Worm (Caenorhabditis elegans) whole organism, L3 larva: ENCODE measurements around the gene ZK218.11.

Experiments used
- aly-2 ChIP-seq: fragments of 150-350 bp; optimal IDR thresholded peaks from 2 replicates; lab custom pipeline; 2014; ENCODE audit warnings: missing biosample characterization, missing genetic modification characterization
- daf-12 ChIP-seq: fragments of 150-350 bp; optimal IDR thresholded peaks from 2 replicates; lab custom pipeline; 2014; ENCODE audit warnings: missing biosample characterization, missing genetic modification reagents, missing genetic modification characterization
- lin-39 ChIP-seq: fragments of 150-350 bp; optimal IDR thresholded peaks from 2 replicates; lab custom pipeline; 2018; ENCODE audit warnings: missing biosample characterization, missing genetic modification reagents, missing genetic modification characterization
- nhr-67 ChIP-seq: fragments of 150-350 bp; optimal IDR thresholded peaks from 2 replicates; lab custom pipeline; 2014; ENCODE audit warnings: missing biosample characterization, missing genetic modification characterization
- nhr-76 ChIP-seq: fragments of 150-350 bp; sonication (generic microtip); optimal IDR thresholded peaks from 5 replicates; lab custom pipeline; 2014; ENCODE audit warnings: missing biosample characterization, missing genetic modification characterization
- zag-1 ChIP-seq: fragments of 150-350 bp; optimal IDR thresholded peaks from 2 replicates; lab custom pipeline; 2014; ENCODE audit warnings: missing biosample characterization, missing genetic modification characterization
- ztf-11 ChIP-seq: fragments of 150-350 bp; optimal IDR thresholded peaks from 2 replicates; lab custom pipeline; 2014; ENCODE audit warnings: missing biosample characterization, missing genetic modification characterization

DNA sequence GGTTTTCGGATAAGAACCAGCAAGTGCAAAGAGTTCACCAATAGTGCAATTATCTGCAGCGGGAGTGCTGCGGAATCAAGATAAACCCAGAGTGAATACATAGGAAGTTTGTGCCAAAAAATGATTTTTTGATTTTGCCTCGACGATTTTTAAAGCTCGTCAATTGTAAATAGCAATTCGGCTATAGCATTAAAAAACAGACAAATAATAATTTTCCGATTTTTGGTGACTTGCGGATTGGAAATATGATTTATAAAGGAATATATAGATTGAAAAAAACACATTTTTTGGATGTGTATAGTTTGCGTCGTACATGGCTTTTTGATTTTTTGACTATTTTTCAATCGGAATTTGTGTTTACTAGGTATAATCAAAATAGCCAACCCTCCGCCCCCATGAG, 28.4 kb downstream of the ZK218.11 start, which contains the start of gene srw-20:
- TF ChIP-seq ztf-11 (tag; lab: Kevin White, UChicago) (no peak), nhr-67 (tag; lab: Kevin White, UChicago) (no peak), aly-2 (no peak), daf-12 (tag; lab: Kevin White, UChicago) (no peak), zag-1 (tag; lab: Kevin White, UChicago) (no peak), lin-39 (tag; lab: Kevin White, UChicago) (no peak), nhr-76 (tag; lab: Kevin White, UChicago) (no peak)
